Worm (Caenorhabditis elegans) whole organism, L2 larva: ENCODE results near the gene nhr-189.

Experiments used
- aly-2 ChIP-seq: fragments of 150-350 bp; optimal IDR thresholded peaks from 2 replicates; lab custom pipeline; 2014; ENCODE audit warnings: missing biosample characterization, missing genetic modification characterization
- blmp-1 ChIP-seq: sonication (generic microtip); optimal IDR thresholded peaks from 2 replicates; lab custom pipeline; 2017; ENCODE audit warnings: missing genetic modification characterization, mild to moderate bottlenecking, missing compliant biosample characterization, antibody characterized with exemption, moderate library complexity; ENCODE audit not compliant: insufficient read depth
- elt-1 ChIP-seq: fragments of 150-350 bp; optimal IDR thresholded peaks from 2 replicates; lab custom pipeline; 2014; ENCODE audit warnings: missing biosample characterization, missing genetic modification characterization
- fos-1 ChIP-seq: fragments of 150-350 bp; optimal IDR thresholded peaks from 2 replicates; lab custom pipeline; 2014; ENCODE audit warnings: missing biosample characterization, missing genetic modification characterization
- lin-13 ChIP-seq: fragments of 150-350 bp; optimal IDR thresholded peaks from 2 replicates; lab custom pipeline; 2014; ENCODE audit warnings: missing biosample characterization, missing genetic modification reagents, missing genetic modification characterization
- lin-39 ChIP-seq: fragments of 150-350 bp; optimal IDR thresholded peaks from 2 replicates; lab custom pipeline; 2014; ENCODE audit warnings: missing biosample characterization, missing genetic modification reagents, missing genetic modification characterization
- nhr-237 ChIP-seq: fragments of 150-350 bp; optimal IDR thresholded peaks from 2 replicates; lab custom pipeline; 2014; ENCODE audit warnings: missing biosample characterization, missing genetic modification characterization
- skn-1 ChIP-seq: sonication (generic microtip); optimal IDR thresholded peaks from 2 replicates; lab custom pipeline; 2017; ENCODE audit warnings: missing biosample characterization, missing genetic modification characterization
- snpc-4 ChIP-seq: fragments of 150-350 bp; optimal IDR thresholded peaks from 2 replicates; lab custom pipeline; 2014; ENCODE audit warnings: missing biosample characterization, missing genetic modification characterization
- unc-39 ChIP-seq: fragments of 150-350 bp; optimal IDR thresholded peaks from 2 replicates; lab custom pipeline; 2014; ENCODE audit warnings: missing biosample characterization, missing genetic modification characterization
- ztf-11 ChIP-seq: sonication (generic microtip); optimal IDR thresholded peaks from 2 replicates; lab custom pipeline; 2017; ENCODE audit warnings: missing biosample characterization, missing genetic modification characterization
- ztf-4 ChIP-seq: fragments of 150-350 bp; optimal IDR thresholded peaks from 2 replicates; lab custom pipeline; 2014; ENCODE audit warnings: missing biosample characterization, missing genetic modification characterization

- no peak for TF ChIP-seq fos-1 (tag; lab: Kevin White, UChicago)
- TF ChIP-seq unc-39 (tag; lab: Kevin White, UChicago) = no peak
- no peak for TF ChIP-seq nhr-237 (tag; lab: Kevin White, UChicago)
- TF ChIP-seq aly-2 (tag; lab: Kevin White, UChicago) = no peak
- no peak for TF ChIP-seq elt-1 (tag; lab: Kevin White, UChicago)
- no peak for TF ChIP-seq skn-1 (tag; lab: Kevin White, UChicago)
- TF ChIP-seq ztf-4 (tag; lab: Kevin White, UChicago) = no peak
- TF ChIP-seq ztf-11 = no peak
- no peak for TF ChIP-seq lin-39
- TF ChIP-seq blmp-1 (tag; lab: Kevin White, UChicago) = no peak
- no peak for TF ChIP-seq lin-13 (GFP tag; lab: Kevin White, UChicago)
- no peak for TF ChIP-seq snpc-4 (tag; lab: Kevin White, UChicago)
Measured at ce11 chrV:3831616-3832015, 28.4 kb downstream of the nhr-189 start, which contains the start of gene H10D18.5.
